Fruit fly (Drosophila melanogaster): ENCODE measurements around the gene CG31036.

Gene CG31036

DNA sequence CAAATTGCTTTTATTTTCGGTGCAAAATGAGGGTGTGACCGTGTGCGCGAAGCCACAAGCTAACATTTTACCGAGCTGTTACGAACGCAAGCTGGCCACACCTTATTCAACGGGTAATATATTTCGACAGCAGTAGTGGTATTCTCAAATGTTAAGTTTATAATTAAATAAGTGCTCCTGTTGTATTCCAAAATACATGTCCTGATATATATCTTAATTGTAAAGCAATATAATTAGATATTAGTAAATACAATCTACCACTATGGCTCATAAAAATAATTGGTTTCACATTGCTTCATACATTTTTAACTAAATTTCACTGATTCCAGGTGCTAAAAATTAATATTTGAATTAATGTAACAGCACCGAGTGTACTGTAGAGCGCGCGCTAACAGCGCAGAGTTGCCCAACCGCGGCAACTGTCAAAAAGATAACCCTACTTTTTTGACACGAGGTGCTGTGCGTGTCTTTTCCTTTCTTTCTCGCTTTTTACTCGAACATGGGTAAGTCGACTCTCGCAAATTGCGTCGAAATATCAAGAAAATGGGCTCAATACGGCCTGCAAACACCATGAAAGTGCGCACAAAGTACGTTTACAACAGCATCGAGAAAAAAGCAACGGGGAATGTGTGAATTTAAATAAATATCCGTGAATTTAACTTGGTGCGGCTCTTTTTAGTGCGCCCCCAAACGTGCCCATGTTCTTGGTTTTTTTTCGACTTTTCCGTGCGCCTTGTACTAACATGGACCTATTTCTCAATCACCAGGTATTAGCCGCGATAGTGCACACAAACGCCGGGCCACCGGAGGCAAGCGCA is 46.3 kb upstream of the CG31036 start, which contains the start of the genes CG15514 and RpS8 (continued):
- TF ChIP-seq Mad (GFP tag; optimal IDR thresholded peaks at IDR 0.05) (peak; percentile 16), CG7372 (GFP tag; IDR thresholded peaks at IDR 0.05) (peak; percentile 62), Gsc (GFP tag; IDR thresholded peaks at IDR 0.05) (no peak), ewg (GFP tag; optimal IDR thresholded peaks at IDR 0.05) (peak; percentile 44), lola (GFP tag; optimal IDR thresholded peaks at IDR 0.05) (peak in 1 of 3 experiments; percentile 55), CG7987 (GFP tag; optimal IDR thresholded peaks at IDR 0.05) (peak; percentile 63), Fer2 (tag; optimal IDR thresholded peaks at IDR 0.05) (peak; percentile 67), twi (tag; optimal IDR thresholded peaks at IDR 0.05) (peak; percentile 39), Dad (GFP tag; optimal IDR thresholded peaks at IDR 0.05) (peak; percentile 11), CG4404 (GFP tag; IDR thresholded peaks at IDR 0.05) (no peak), Asciz (GFP tag; optimal IDR thresholded peaks at IDR 0.05) (peak; percentile 56), insv (GFP tag; optimal IDR thresholded peaks at IDR 0.05) (peak in 1 of 2 experiments; percentile 55), CG2875 (GFP tag; optimal IDR thresholded peaks at IDR 0.05) (peak; percentile 57), CG10979 (tag; optimal IDR thresholded peaks at IDR 0.05) (peak; percentile 49), Meics (GFP tag; optimal IDR thresholded peaks at IDR 0.05) (peak; percentile 82), tin (GFP tag; optimal IDR thresholded peaks at IDR 0.05) (peak; percentile 38), lmd (GFP tag; IDR thresholded peaks at IDR 0.05) (peak; percentile 33; the same call in 1 of the 2 replicates), BtbVII (GFP tag; optimal IDR thresholded peaks at IDR 0.05) (peak; percentile 45), Rx (GFP tag; IDR thresholded peaks at IDR 0.05) (peak; percentile 24; the same call in 1 of the 2 replicates), H15 (GFP tag; IDR thresholded peaks at IDR 0.05) (no peak), Atf6 (GFP tag; IDR thresholded peaks at IDR 0.05) (peak; percentile 65), Hsf (GFP tag; optimal IDR thresholded peaks at IDR 0.05) (peak; percentile 3), ab (GFP tag; optimal IDR thresholded peaks at IDR 0.05) (no peak), CG8388 (GFP tag; optimal IDR thresholded peaks at IDR 0.05) (peak; percentile 50), nau (GFP tag; optimal IDR thresholded peaks at IDR 0.05) (no peak), cwo (GFP tag; optimal IDR thresholded peaks at IDR 0.05) (peak; percentile 33), CG6654 (GFP tag; optimal IDR thresholded peaks at IDR 0.05) (peak; percentile 19), CG15601 (tag; optimal IDR thresholded peaks at IDR 0.05) (peak; percentile 71), Blimp-1 (GFP tag; optimal IDR thresholded peaks at IDR 0.05) (peak; percentile 63), TFAM (GFP tag; optimal IDR thresholded peaks at IDR 0.05) (no peak), Eip74EF (GFP tag; optimal IDR thresholded peaks at IDR 0.05) (no peak), CG3407 (GFP tag; optimal IDR thresholded peaks at IDR 0.05) (peak; percentile 58), CG1529 (GFP tag; optimal IDR thresholded peaks at IDR 0.05) (peak; percentile 43), CG12391 (tag; optimal IDR thresholded peaks at IDR 0.05) (peak; percentile 74), CG30403 (GFP tag; optimal IDR thresholded peaks at IDR 0.05) (peak; percentile 58), CG15073 (GFP tag; optimal IDR thresholded peaks at IDR 0.05) (no peak), repo (GFP tag; optimal IDR thresholded peaks at IDR 0.05) (no peak), CG4707 (GFP tag; optimal IDR thresholded peaks at IDR 0.05) (peak; percentile 34), CG13775 (GFP tag; optimal IDR thresholded peaks at IDR 0.05) (peak; percentile 67), CG17612 (GFP tag; IDR thresholded peaks at IDR 0.05) (no peak), CG8089 (GFP tag; optimal IDR thresholded peaks at IDR 0.05) (no peak), chm (GFP tag; IDR thresholded peaks at IDR 0.05) (peak; percentile 57; the same call in 1 of the 2 replicates), CG6254 (GFP tag; optimal IDR thresholded peaks at IDR 0.05) (peak; percentile 35), CG5245 (GFP tag; optimal IDR thresholded peaks at IDR 0.05) (no peak), Pdp1 (GFP tag; optimal IDR thresholded peaks at IDR 0.05) (peak in 1 of 2 experiments; percentile 41), pita (GFP tag; optimal IDR thresholded peaks at IDR 0.05) (no peak), CG1832 (GFP tag; optimal IDR thresholded peaks at IDR 0.05) (no peak), stwl (tag; optimal IDR thresholded peaks at IDR 0.05) (peak; percentile 35)
